Fruit fly (Drosophila melanogaster): ENCODE data around the gene shf.

DNA sequence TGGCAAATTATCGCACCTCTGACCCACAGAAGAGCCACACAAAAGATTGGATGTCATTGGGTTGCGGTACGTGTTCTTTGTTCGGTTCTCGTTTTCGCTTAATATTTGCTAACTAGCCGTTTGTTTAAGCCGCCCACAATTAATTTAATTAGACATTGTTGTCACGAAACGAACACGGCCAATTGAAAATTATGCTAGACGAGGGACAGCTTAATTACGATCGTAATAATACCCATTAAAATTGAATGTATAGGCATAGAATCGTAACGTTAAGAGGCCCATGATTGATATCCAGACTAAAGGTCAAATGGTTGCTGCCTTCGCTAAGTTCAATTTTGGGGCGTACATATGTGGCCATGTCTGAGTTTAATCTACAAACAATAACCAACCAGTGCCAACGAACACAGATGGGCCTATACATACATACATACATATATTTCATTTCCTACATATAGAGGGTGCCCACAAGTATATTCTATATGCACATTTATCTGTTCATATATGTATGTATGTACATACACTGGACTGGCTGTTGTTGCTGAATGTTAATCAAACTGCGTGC lies 50.8 kb downstream of the shf start:
- TF ChIP-seq usp (GFP tag; optimal IDR thresholded peaks at IDR 0.05) (no peak), Dll (optimal IDR thresholded peaks at IDR 0.05) (no peak), pan (optimal IDR thresholded peaks at IDR 0.05) (no peak)
